Fruit fly (Drosophila melanogaster) whole organism, embryonic: Measurements from ENCODE around the gene da.

ENCODE experiments used
- Bdp1 ChIP-seq: fragments of 200-800 bp; sonication (Bioruptor generic); optimal IDR thresholded peaks from 3 replicates; lab custom pipeline; 2016; ENCODE audit warnings: missing biosample characterization, missing genetic modification characterization
- CG10267 ChIP-seq: fragments of 200-800 bp; sonication (Bioruptor generic); optimal IDR thresholded peaks from 2 replicates; lab custom pipeline; 2018; ENCODE audit warnings: missing biosample characterization, mild to moderate bottlenecking, missing genetic modification characterization, moderate library complexity
- CG11560 ChIP-seq: fragments of 200-800 bp; sonication (Bioruptor generic); IDR thresholded peaks from 3 replicates; pipeline ENCODE4 v1.3.6; 2022; ENCODE audit warnings: missing biosample characterization, missing genetic modification characterization
- CG13287 ChIP-seq: fragments of 200-800 bp; sonication (Bioruptor generic); IDR thresholded peaks from 2 replicates; pipeline ENCODE4 v1.3.6; 2022; ENCODE audit warnings: missing biosample characterization, missing genetic modification characterization; ENCODE audit not compliant: partially characterized antibody
- CG13624 ChIP-seq: fragments of 200-800 bp; sonication (Bioruptor generic); optimal IDR thresholded peaks from 2 replicates; lab custom pipeline; 2016; ENCODE audit warnings: missing biosample characterization, missing genetic modification characterization
- CG14965 ChIP-seq: fragments of 200-800 bp; sonication (Bioruptor generic); optimal IDR thresholded peaks from 2 replicates; lab custom pipeline; 2016; ENCODE audit warnings: missing biosample characterization, missing genetic modification characterization, borderline replicate concordance
- CG15514 ChIP-seq: fragments of 200-800 bp; sonication (Bioruptor generic); optimal IDR thresholded peaks from 3 replicates; lab custom pipeline; 2017; ENCODE audit warnings: missing biosample characterization, missing genetic modification characterization, mild to moderate bottlenecking, moderate library complexity, missing genetic modification reagents
- CG1603 ChIP-seq: fragments of 200-800 bp; sonication (Bioruptor generic); optimal IDR thresholded peaks from 2 replicates; lab custom pipeline; 2019; ENCODE audit warnings: missing biosample characterization, mild to moderate bottlenecking, missing genetic modification characterization, moderate library complexity
- CG16815 ChIP-seq: fragments of 200-800 bp; sonication (Bioruptor generic); optimal IDR thresholded peaks from 3 replicates; lab custom pipeline; 2017; ENCODE audit warnings: missing biosample characterization, mild to moderate bottlenecking, missing genetic modification characterization
- CG17359 ChIP-seq: fragments of 200-800 bp; sonication (Bioruptor generic); optimal IDR thresholded peaks from 3 replicates; lab custom pipeline; 2018; ENCODE audit warnings: missing biosample characterization, mild to moderate bottlenecking, missing genetic modification characterization, moderate library complexity
- CG17361 ChIP-seq: fragments of 200-800 bp; sonication (Bioruptor generic); IDR thresholded peaks from 3 replicates; pipeline ENCODE4 v1.3.6; 2022; ENCODE audit warnings: missing biosample characterization, missing genetic modification characterization
- CG17568 ChIP-seq: fragments of 200-800 bp; sonication (Bioruptor generic); optimal IDR thresholded peaks from 2 replicates; lab custom pipeline; 2018; ENCODE audit warnings: missing biosample characterization, mild to moderate bottlenecking, missing genetic modification characterization, moderate library complexity
- CG17829 ChIP-seq: fragments of 200-800 bp; optimal IDR thresholded peaks from 2 replicates; lab custom pipeline; 2019; ENCODE audit warnings: missing biosample characterization, mild to moderate bottlenecking, missing genetic modification characterization, moderate library complexity
- CG18262 ChIP-seq: fragments of 200-800 bp; optimal IDR thresholded peaks from 3 replicates; lab custom pipeline; 2019; ENCODE audit warnings: missing biosample characterization, mild to moderate bottlenecking, missing genetic modification characterization, moderate library complexity
- CG2712 ChIP-seq: fragments of 200-800 bp; optimal IDR thresholded peaks from 3 replicates; lab custom pipeline; 2019; ENCODE audit warnings: missing biosample characterization, mild to moderate bottlenecking, missing genetic modification characterization, moderate library complexity
- CG30020 ChIP-seq: fragments of 200-800 bp; optimal IDR thresholded peaks from 2 replicates; lab custom pipeline; 2019; ENCODE audit warnings: missing biosample characterization, mild to moderate bottlenecking, missing genetic modification characterization, moderate library complexity
- CG31365 ChIP-seq: fragments of 200-800 bp; sonication (Bioruptor generic); optimal IDR thresholded peaks from 2 replicates; lab custom pipeline; 2018; ENCODE audit warnings: missing biosample characterization, mild to moderate bottlenecking, missing genetic modification characterization
- CG31441 ChIP-seq: fragments of 200-800 bp; sonication (Bioruptor generic); IDR thresholded peaks from 2 replicates; pipeline ENCODE4 v1.3.6; 2022; ENCODE audit warnings: missing biosample characterization, missing genetic modification characterization
- CG34422 ChIP-seq: fragments of 200-800 bp; sonication (Bioruptor generic); IDR thresholded peaks from 3 replicates; pipeline ENCODE4 v1.3.6; 2022; ENCODE audit warnings: missing biosample characterization, missing genetic modification characterization
- CG42726 ChIP-seq: fragments of 200-800 bp; sonication (Bioruptor generic); IDR thresholded peaks from 2 replicates; pipeline ENCODE4 v1.3.6; 2022; ENCODE audit warnings: missing biosample characterization, missing genetic modification characterization; ENCODE audit not compliant: partially characterized antibody
- CG6791 ChIP-seq: fragments of 200-800 bp; sonication (Bioruptor generic); IDR thresholded peaks from 3 replicates; pipeline ENCODE4 v1.3.6; 2022; ENCODE audit warnings: missing biosample characterization, missing genetic modification characterization; ENCODE audit not compliant: partially characterized antibody
- CG7271 ChIP-seq: fragments of 200-800 bp; sonication (Bioruptor generic); optimal IDR thresholded peaks from 2 replicates; lab custom pipeline; 2018; ENCODE audit warnings: missing biosample characterization, mild to moderate bottlenecking, missing genetic modification characterization, moderate library complexity
- CG9437 ChIP-seq: fragments of 200-800 bp; sonication (Bioruptor generic); optimal IDR thresholded peaks from 2 replicates; lab custom pipeline; 2018; ENCODE audit warnings: missing biosample characterization, mild to moderate bottlenecking, missing genetic modification characterization
- CoRest ChIP-seq: fragments of 200-800 bp; sonication (Bioruptor generic); optimal IDR thresholded peaks from 3 replicates; lab custom pipeline; 2018; ENCODE audit warnings: missing biosample characterization, mild to moderate bottlenecking, missing genetic modification characterization, moderate library complexity
- Dip2 ChIP-seq: fragments of 200-800 bp; sonication (Bioruptor generic); IDR thresholded peaks from 2 replicates; pipeline ENCODE4 v1.3.6; 2022; ENCODE audit warnings: missing biosample characterization, missing genetic modification characterization
- Dip3 ChIP-seq: fragments of 200-800 bp; sonication (Bioruptor generic); optimal IDR thresholded peaks from 3 replicates; lab custom pipeline; 2016; ENCODE audit warnings: missing biosample characterization, missing genetic modification characterization
- Dll ChIP-seq: fragments of 200-800 bp; sonication (Bioruptor generic); IDR thresholded peaks from 4 replicates; pipeline ENCODE4 v1.3.6; 2022; ENCODE audit warnings: missing biosample characterization, missing genetic modification characterization; ENCODE audit not compliant: partially characterized antibody
- Fer2 ChIP-seq: fragments of 200-800 bp; sonication (Bioruptor generic); optimal IDR thresholded peaks from 2 replicates; lab custom pipeline; 2018; ENCODE audit warnings: missing biosample characterization, mild to moderate bottlenecking, missing genetic modification characterization, moderate library complexity
- Hmr ChIP-seq: fragments of 200-800 bp; sonication (Bioruptor generic); optimal IDR thresholded peaks from 3 replicates; lab custom pipeline; 2017; ENCODE audit warnings: mild to moderate bottlenecking, missing biosample characterization, missing genetic modification reagents, missing genetic modification characterization
- Hr3 ChIP-seq: fragments of 200-800 bp; sonication (Bioruptor generic); optimal IDR thresholded peaks from 3 replicates; lab custom pipeline; 2016; ENCODE audit warnings: missing biosample characterization, missing genetic modification characterization
- Scr ChIP-seq: fragments of 200-800 bp; sonication (Bioruptor generic); IDR thresholded peaks from 2 replicates; pipeline ENCODE4 v1.3.6; 2022; ENCODE audit warnings: missing biosample characterization, missing genetic modification characterization; ENCODE audit not compliant: partially characterized antibody
- Tbp ChIP-seq: fragments of >200 bp; optimal IDR thresholded peaks from 2 replicates; lab custom pipeline; 2018; ENCODE audit warnings: missing biosample characterization, missing genetic modification characterization
- amos ChIP-seq: fragments of 200-800 bp; sonication (Bioruptor generic); IDR thresholded peaks from 2 replicates; pipeline ENCODE4 v1.3.6; 2022; ENCODE audit warnings: missing biosample characterization, missing genetic modification characterization; ENCODE audit not compliant: partially characterized antibody
- dmrt11E ChIP-seq: fragments of 200-800 bp; sonication (Bioruptor generic); optimal IDR thresholded peaks from 3 replicates; lab custom pipeline; 2018; ENCODE audit warnings: missing biosample characterization, mild to moderate bottlenecking, missing genetic modification characterization, moderate library complexity
- emc ChIP-seq: fragments of 200-800 bp; sonication (Bioruptor generic); optimal IDR thresholded peaks from 2 replicates; lab custom pipeline; 2016; ENCODE audit warnings: missing biosample characterization, missing genetic modification characterization
- esg ChIP-seq: fragments of 200-800 bp; sonication (Bioruptor generic); conservative IDR thresholded peaks from 2 replicates; pipeline ENCODE4 v1.3.6; 2022; ENCODE audit warnings: missing biosample characterization, missing genetic modification characterization
- fd64A ChIP-seq: fragments of 200-800 bp; sonication (Bioruptor generic); optimal IDR thresholded peaks from 3 replicates; lab custom pipeline; 2018; ENCODE audit warnings: missing biosample characterization, mild to moderate bottlenecking, missing genetic modification characterization
- gem ChIP-seq: fragments of 200-800 bp; sonication (Bioruptor generic); optimal IDR thresholded peaks from 2 replicates; lab custom pipeline; 2019; ENCODE audit warnings: missing biosample characterization, mild to moderate bottlenecking, missing genetic modification characterization, moderate library complexity
- gsb-n ChIP-seq: fragments of 200-800 bp; sonication (Bioruptor generic); optimal IDR thresholded peaks from 3 replicates; lab custom pipeline; 2018; ENCODE audit warnings: missing biosample characterization, mild to moderate bottlenecking, missing genetic modification characterization
- ham ChIP-seq: fragments of 200-800 bp; sonication (Bioruptor generic); IDR thresholded peaks from 2 replicates; pipeline ENCODE4 v1.3.6; 2022; ENCODE audit warnings: missing biosample characterization, missing genetic modification characterization
- kah ChIP-seq: fragments of 200-800 bp; sonication (Bioruptor generic); optimal IDR thresholded peaks from 2 replicates; lab custom pipeline; 2018; ENCODE audit warnings: missing biosample characterization, mild to moderate bottlenecking, missing genetic modification characterization
- ken ChIP-seq: fragments of 200-800 bp; sonication (Bioruptor generic); IDR thresholded peaks from 3 replicates; pipeline ENCODE4 v1.3.6; 2022; ENCODE audit warnings: missing biosample characterization, missing genetic modification characterization
- knrl ChIP-seq: fragments of 200-800 bp; sonication (Bioruptor generic); IDR thresholded peaks from 3 replicates; pipeline ENCODE4 v1.3.6; 2022; ENCODE audit warnings: missing biosample characterization, missing genetic modification characterization; ENCODE audit not compliant: partially characterized antibody
- nmo ChIP-seq: fragments of 200-800 bp; sonication (Bioruptor generic); optimal IDR thresholded peaks from 2 replicates; lab custom pipeline; 2018; ENCODE audit warnings: missing biosample characterization, mild to moderate bottlenecking, missing genetic modification characterization, moderate library complexity
- phol ChIP-seq: fragments of 200-800 bp; sonication (Bioruptor generic); optimal IDR thresholded peaks from 3 replicates; lab custom pipeline; 2018; ENCODE audit warnings: missing biosample characterization, mild to moderate bottlenecking, missing genetic modification characterization, moderate library complexity
- pnt ChIP-seq: fragments of 200-800 bp; sonication (Bioruptor generic); optimal IDR thresholded peaks from 3 replicates; lab custom pipeline; 2016; ENCODE audit warnings: missing biosample characterization, missing genetic modification characterization
- row ChIP-seq: fragments of 200-800 bp; sonication (Bioruptor generic); IDR thresholded peaks from 3 replicates; pipeline ENCODE4 v1.3.6; 2022; ENCODE audit warnings: missing biosample characterization, missing genetic modification characterization
- unc-4 ChIP-seq: fragments of 200-800 bp; sonication (Bioruptor generic); IDR thresholded peaks from 2 replicates; pipeline ENCODE4 v1.3.6; 2022; ENCODE audit warnings: missing biosample characterization, missing genetic modification characterization; ENCODE audit not compliant: partially characterized antibody
- vvl ChIP-seq: fragments of 200-800 bp; sonication (Bioruptor generic); IDR thresholded peaks from 2 replicates; pipeline ENCODE4 v1.3.6; 2022; ENCODE audit warnings: missing biosample characterization, missing genetic modification characterization

Gene da

DNA sequence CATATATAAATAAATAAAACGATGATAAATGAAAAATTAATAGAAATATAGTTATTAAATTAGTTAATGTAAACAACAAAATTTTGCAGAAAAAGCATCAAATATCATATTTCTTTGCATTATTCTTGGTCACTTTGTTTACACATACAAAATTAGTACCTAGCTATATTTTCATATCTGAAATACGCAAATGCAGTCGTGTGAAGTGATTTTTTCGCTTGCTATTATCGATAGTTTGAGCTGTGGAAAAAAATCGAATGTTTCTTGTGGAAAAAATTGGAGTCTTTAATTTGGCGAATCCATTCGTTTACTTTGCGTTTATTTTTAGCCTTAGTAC lies 8.6 kb downstream of the da start, which contains the start of gene Cnot4 (continued):
- no peak for TF ChIP-seq Dip3 (GFP tag; lab: Kevin White, UChicago)
- 0 out of 3 replicates have a peak, but pooled peaks have one; percentile 11 for TF ChIP-seq CG34422 (GFP tag; lab: Robert Waterston, UW)
- TF ChIP-seq CG31441 (GFP tag; lab: Robert Waterston, UW), result peak; percentile 89; the same call in 1 of the 2 replicates
- no peak for TF ChIP-seq CG17568
- TF ChIP-seq CG17359, result no peak
- no peak for TF ChIP-seq esg (GFP tag; lab: Robert Waterston, UW)
- no peak for TF ChIP-seq ham
- TF ChIP-seq CG11560 (tag; lab: Robert Waterston, UW), result peak; percentile 97
- TF ChIP-seq CG14965 (GFP tag; lab: Kevin White, UChicago), result no peak
- no peak for TF ChIP-seq CG31365 (tag; lab: Kevin White, UChicago)
- TF ChIP-seq Dip2 (GFP tag; lab: Robert Waterston, UW), result no peak
- TF ChIP-seq Scr (GFP tag; lab: Robert Waterston, UW), result no peak; the same call in 1 of the 2 replicates
- TF ChIP-seq CG7271 (tag; lab: Kevin White, UChicago), result no peak
- no peak for TF ChIP-seq ken
- TF ChIP-seq Hr3 (GFP tag; lab: Kevin White, UChicago), result peak; percentile 25
- no peak for TF ChIP-seq CG16815 (GFP tag; lab: Kevin White, UChicago)
- TF ChIP-seq CG15514 (GFP tag; lab: Kevin White, UChicago), result peak; percentile 25
- TF ChIP-seq CG9437 (GFP tag; lab: Kevin White, UChicago), result peak; percentile 35
- TF ChIP-seq kah (GFP tag; lab: Kevin White, UChicago), result no peak
- TF ChIP-seq dmrt11E (tag; lab: Kevin White, UChicago), result peak; percentile 36
- no peak for TF ChIP-seq Bdp1 (GFP tag; lab: Kevin White, UChicago)
- 0 out of 3 replicates have a peak, but pooled peaks have one; percentile 31 for TF ChIP-seq CG6791 (GFP tag; lab: Robert Waterston, UW)
- peak; percentile 92 for TF ChIP-seq CG30020
- TF ChIP-seq fd64A (GFP tag; lab: Kevin White, UChicago), result no peak
- TF ChIP-seq vvl, result peak; percentile 14; the same call in 1 of the 2 replicates
- TF ChIP-seq CG10267 (tag; lab: Kevin White, UChicago), result peak; percentile 35
- TF ChIP-seq gsb-n, result peak; percentile 44
- peak; percentile 71 for TF ChIP-seq row (GFP tag; lab: Robert Waterston, UW)
- TF ChIP-seq gem (tag; lab: Kevin White, UChicago), result peak; percentile 24
- TF ChIP-seq phol (tag; lab: Kevin White, UChicago), result peak; percentile 23
- TF ChIP-seq nmo (GFP tag; lab: Kevin White, UChicago), result peak; percentile 62
- 0 out of 2 replicates have a peak, but pooled peaks have one; percentile 12 for TF ChIP-seq CG42726 (GFP tag; lab: Robert Waterston, UW)
- TF ChIP-seq CG13287, result peak; percentile 44; the same call in 1 of the 2 replicates
- TF ChIP-seq CG18262, result peak; percentile 30
- TF ChIP-seq unc-4 (GFP tag; lab: Robert Waterston, UW), result 0 out of 2 replicates have a peak, but pooled peaks have one; percentile 25
- TF ChIP-seq emc (GFP tag; lab: Kevin White, UChicago), result no peak
- peak; percentile 39; the same call in 2 of the 4 replicates for TF ChIP-seq Dll (GFP tag; lab: Robert Waterston, UW)
- TF ChIP-seq CoRest (tag; lab: Kevin White, UChicago), result no peak
- TF ChIP-seq CG17361 (GFP tag; lab: Robert Waterston, UW), result peak; percentile 47; the same call in 1 of the 3 replicates
- no peak for TF ChIP-seq pnt (GFP tag; lab: Kevin White, UChicago)
- TF ChIP-seq CG13624 (GFP tag; lab: Kevin White, UChicago), result no peak
- peak; percentile 48; the same call in 2 of the 3 replicates for TF ChIP-seq knrl
- no peak for TF ChIP-seq Hmr (GFP tag; lab: Kevin White, UChicago)
- peak; percentile 17 for TF ChIP-seq CG1603
- no peak for TF ChIP-seq Tbp (GFP tag; lab: Kevin White, UChicago)
- peak; percentile 36 for TF ChIP-seq CG2712 (tag; lab: Kevin White, UChicago)
- peak; percentile 29 for TF ChIP-seq CG17829
- TF ChIP-seq amos (GFP tag; lab: Robert Waterston, UW), result peak; percentile 49; the same call in 1 of the 2 replicates
- no peak for TF ChIP-seq Fer2 (tag; lab: Kevin White, UChicago)
